Worm (Caenorhabditis elegans) whole organism, L2 larva: Measurements from ENCODE around the gene T14A8.2.

ENCODE experiments used
- aly-2 ChIP-seq: fragments of 150-350 bp; optimal IDR thresholded peaks from 2 replicates; lab custom pipeline; 2014; ENCODE audit warnings: missing biosample characterization, missing genetic modification characterization
- ama-1 ChIP-seq: fragments of 150-350 bp; optimal IDR thresholded peaks from 2 replicates; lab custom pipeline; 2018; ENCODE audit warnings: inconsistent platforms
- blmp-1 ChIP-seq: sonication (generic microtip); optimal IDR thresholded peaks from 2 replicates; lab custom pipeline; 2017; ENCODE audit warnings: missing genetic modification characterization, mild to moderate bottlenecking, missing compliant biosample characterization, antibody characterized with exemption, moderate library complexity; ENCODE audit not compliant: insufficient read depth
- egl-27 ChIP-seq: sonication (generic microtip); optimal IDR thresholded peaks from 3 replicates; lab custom pipeline; 2017; ENCODE audit warnings: missing biosample characterization, missing genetic modification reagents, missing genetic modification characterization
- lin-13 ChIP-seq: fragments of 150-350 bp; optimal IDR thresholded peaks from 2 replicates; lab custom pipeline; 2014; ENCODE audit warnings: missing biosample characterization, missing genetic modification reagents, missing genetic modification characterization
- mab-5 ChIP-seq: fragments of 150-350 bp; optimal IDR thresholded peaks from 2 replicates; lab custom pipeline; 2014; ENCODE audit warnings: missing biosample characterization, missing genetic modification characterization
- mdl-1 ChIP-seq, 2 experiments: fragments of 150-350 bp in 1 of 2; sonication (generic microtip) in 1 of 2; optimal IDR thresholded peaks; 2 replicates each; lab custom pipeline; 2017; ENCODE audit warnings: missing biosample characterization in 2 of 2, missing genetic modification characterization in 2 of 2
- nhr-237 ChIP-seq: fragments of 150-350 bp; optimal IDR thresholded peaks from 2 replicates; lab custom pipeline; 2014; ENCODE audit warnings: missing biosample characterization, missing genetic modification characterization
- snpc-4 ChIP-seq: fragments of 150-350 bp; optimal IDR thresholded peaks from 2 replicates; lab custom pipeline; 2014; ENCODE audit warnings: missing biosample characterization, missing genetic modification characterization
- unc-39 ChIP-seq: fragments of 150-350 bp; optimal IDR thresholded peaks from 2 replicates; lab custom pipeline; 2014; ENCODE audit warnings: missing biosample characterization, missing genetic modification characterization
- unc-62 ChIP-seq: fragments of 150-350 bp; optimal IDR thresholded peaks from 2 replicates; lab custom pipeline; 2014; ENCODE audit warnings: missing biosample characterization, missing genetic modification reagents, missing genetic modification characterization
- ztf-1 ChIP-seq: fragments of 200-800 bp; sonication (Bioruptor generic); conservative IDR thresholded peaks from 2 replicates; pipeline ENCODE4 v1.3.6; 2022; ENCODE audit warnings: missing genetic modification characterization, missing compliant biosample characterization

DNA sequence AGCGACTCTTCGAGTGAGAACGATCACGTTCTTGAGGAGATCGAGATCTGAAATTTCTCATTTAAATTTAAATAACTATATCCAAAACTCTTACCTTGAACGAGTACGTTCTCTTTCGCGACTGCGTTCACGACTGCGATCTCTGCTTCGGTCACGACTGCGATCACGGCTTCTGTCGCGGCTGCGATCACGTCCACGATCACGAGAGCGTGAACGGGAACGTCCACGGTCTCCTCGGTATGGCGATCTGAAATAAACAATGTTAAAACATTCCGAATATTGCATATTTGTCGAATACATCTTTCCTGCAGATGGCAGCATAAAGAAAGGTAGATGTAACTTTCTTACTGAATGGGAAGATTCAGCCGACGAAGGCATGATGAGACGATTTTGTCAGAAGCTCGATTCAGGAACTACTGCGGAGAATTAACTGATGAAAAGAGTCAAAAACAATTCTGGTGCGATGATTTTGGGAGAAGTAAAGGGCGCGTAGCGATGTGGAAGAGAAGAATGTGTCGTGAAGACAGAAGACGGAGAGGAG lies 32.2 kb downstream of the T14A8.2 start:
- TF ChIP-seq nhr-237 (no peak), mab-5 (tag; lab: Kevin White, UChicago) (no peak), ztf-1 (GFP tag; lab: Robert Waterston, UW) (no peak), egl-27 (tag; lab: Kevin White, UChicago) (no peak), unc-39 (tag; lab: Kevin White, UChicago) (no peak), mdl-1 (tag; optimal IDR thresholded peaks at IDR 0.05; lab: Kevin White, UChicago) (no peak), ama-1 (lab: Kevin White, UChicago) (no peak), lin-13 (GFP tag; lab: Kevin White, UChicago) (no peak), unc-62 (GFP tag; lab: Kevin White, UChicago) (no peak), aly-2 (no peak), blmp-1 (tag; lab: Kevin White, UChicago) (no peak), snpc-4 (tag; lab: Kevin White, UChicago) (no peak)
